Fruit fly (Drosophila melanogaster) whole organism, embryonic: ENCODE data around the gene Atg2.

ENCODE experiments used
- Atf-2 ChIP-seq: fragments of 200-800 bp; sonication (Bioruptor generic); optimal IDR thresholded peaks from 2 replicates; lab custom pipeline; 2016; ENCODE audit warnings: missing biosample characterization, missing genetic modification characterization
- Bdp1 ChIP-seq: fragments of 200-800 bp; sonication (Bioruptor generic); optimal IDR thresholded peaks from 3 replicates; lab custom pipeline; 2016; ENCODE audit warnings: missing biosample characterization, missing genetic modification characterization
- Bteb2 ChIP-seq: fragments of 200-800 bp; sonication (Bioruptor generic); optimal IDR thresholded peaks from 2 replicates; lab custom pipeline; 2016; ENCODE audit warnings: missing biosample characterization, missing genetic modification characterization
- CG10543 ChIP-seq: fragments of 200-800 bp; sonication (Bioruptor generic); optimal IDR thresholded peaks from 3 replicates; lab custom pipeline; 2017; ENCODE audit warnings: missing biosample characterization, mild to moderate bottlenecking, missing genetic modification characterization, moderate library complexity
- CG15073 ChIP-seq: fragments of 200-800 bp; sonication (Bioruptor generic); optimal IDR thresholded peaks from 2 replicates; lab custom pipeline; 2016; ENCODE audit warnings: missing biosample characterization, missing genetic modification characterization
- CG15269 ChIP-seq: fragments of 200-800 bp; sonication (Bioruptor generic); optimal IDR thresholded peaks from 2 replicates; lab custom pipeline; 2018; ENCODE audit warnings: missing biosample characterization, mild to moderate bottlenecking, missing genetic modification characterization, moderate library complexity
- CG17612 ChIP-seq: fragments of 200-800 bp; sonication (Bioruptor generic); IDR thresholded peaks from 2 replicates; pipeline ENCODE4 v1.3.6; 2022; ENCODE audit warnings: missing biosample characterization, missing genetic modification characterization
- CG18011 ChIP-seq: fragments of 200-800 bp; sonication (Bioruptor generic); optimal IDR thresholded peaks from 2 replicates; lab custom pipeline; 2017; ENCODE audit warnings: missing biosample characterization, missing genetic modification characterization, mild to moderate bottlenecking, moderate library complexity, missing genotype
- CG18262 ChIP-seq: fragments of 200-800 bp; optimal IDR thresholded peaks from 3 replicates; lab custom pipeline; 2019; ENCODE audit warnings: missing biosample characterization, mild to moderate bottlenecking, missing genetic modification characterization, moderate library complexity
- CG18764 ChIP-seq: fragments of 200-800 bp; sonication (Bioruptor generic); optimal IDR thresholded peaks from 3 replicates; lab custom pipeline; 2016; ENCODE audit warnings: missing biosample characterization, missing genetic modification characterization
- CG33213 ChIP-seq: fragments of 200-800 bp; sonication (Bioruptor generic); optimal IDR thresholded peaks from 3 replicates; lab custom pipeline; 2016; ENCODE audit warnings: missing biosample characterization, missing genetic modification characterization
- CG33557 ChIP-seq: fragments of 200-800 bp; sonication (Bioruptor generic); optimal IDR thresholded peaks from 2 replicates; lab custom pipeline; 2019; ENCODE audit warnings: missing biosample characterization, mild to moderate bottlenecking, missing genetic modification characterization, moderate library complexity
- CG4328 ChIP-seq: fragments of 200-800 bp; sonication (Bioruptor generic); optimal IDR thresholded peaks from 3 replicates; lab custom pipeline; 2017; ENCODE audit warnings: missing biosample characterization, missing genetic modification reagents, missing genetic modification characterization
- CG7271 ChIP-seq: fragments of 200-800 bp; sonication (Bioruptor generic); optimal IDR thresholded peaks from 2 replicates; lab custom pipeline; 2018; ENCODE audit warnings: missing biosample characterization, mild to moderate bottlenecking, missing genetic modification characterization, moderate library complexity
- CG7839 ChIP-seq: fragments of 200-800 bp; sonication (Bioruptor generic); optimal IDR thresholded peaks from 3 replicates; lab custom pipeline; 2018; ENCODE audit warnings: missing biosample characterization, mild to moderate bottlenecking, missing genetic modification characterization, moderate library complexity
- CG9727 ChIP-seq: fragments of 200-800 bp; sonication (Bioruptor generic); optimal IDR thresholded peaks from 3 replicates; lab custom pipeline; 2017; ENCODE audit warnings: missing biosample characterization, mild to moderate bottlenecking, missing genetic modification characterization
- CG9817 ChIP-seq: fragments of 200-800 bp; sonication (Bioruptor generic); optimal IDR thresholded peaks from 2 replicates; lab custom pipeline; 2018; ENCODE audit warnings: missing biosample characterization, mild to moderate bottlenecking, missing genetic modification characterization, moderate library complexity
- CTCF ChIP-seq: fragments of 200-800 bp; sonication (Bioruptor generic); optimal IDR thresholded peaks from 2 replicates; lab custom pipeline; 2017; ENCODE audit warnings: missing biosample characterization, mild to moderate bottlenecking, missing genetic modification characterization, moderate library complexity
- Chrac-16 ChIP-seq: fragments of 200-800 bp; sonication (Bioruptor generic); optimal IDR thresholded peaks from 3 replicates; lab custom pipeline; 2016; ENCODE audit warnings: missing biosample characterization, missing genetic modification characterization
- CoRest ChIP-seq: fragments of 200-800 bp; sonication (Bioruptor generic); optimal IDR thresholded peaks from 3 replicates; lab custom pipeline; 2018; ENCODE audit warnings: missing biosample characterization, mild to moderate bottlenecking, missing genetic modification characterization, moderate library complexity
- Doc3 ChIP-seq: fragments of 200-800 bp; sonication (Bioruptor generic); IDR thresholded peaks from 3 replicates; pipeline ENCODE4 v1.3.6; 2022; ENCODE audit warnings: missing biosample characterization, missing genetic modification characterization; ENCODE audit not compliant: partially characterized antibody
- Eip74EF ChIP-seq, 2 experiments: fragments of 200-800 bp in 1 of 2; fragments of >200 bp in 1 of 2; sonication (Bioruptor generic) in 1 of 2; optimal IDR thresholded peaks; 2 replicates each; lab custom pipeline; 2017 to 2019; ENCODE audit warnings: missing biosample characterization in 2 of 2, missing genetic modification characterization in 2 of 2, mild to moderate bottlenecking in 1 of 2, moderate library complexity in 1 of 2
- GATAe ChIP-seq: fragments of 200-800 bp; sonication (Bioruptor generic); conservative IDR thresholded peaks from 2 replicates; pipeline ENCODE4 v1.3.6; 2022; ENCODE audit warnings: missing biosample characterization, missing genetic modification characterization
- H15 ChIP-seq: fragments of 200-800 bp; sonication (Bioruptor generic); IDR thresholded peaks from 3 replicates; pipeline ENCODE4 v1.3.6; 2022; ENCODE audit warnings: missing biosample characterization, missing genetic modification characterization
- H2.0 ChIP-seq: fragments of 200-800 bp; sonication (Bioruptor generic); IDR thresholded peaks from 2 replicates; pipeline ENCODE4 v1.3.6; 2022; ENCODE audit warnings: missing biosample characterization, missing genetic modification characterization
- Med ChIP-seq: fragments of 200-800 bp; sonication (Bioruptor generic); peaks from one replicate; lab custom pipeline; 2016; ENCODE audit warnings: missing biosample characterization, missing genetic modification characterization, mild to moderate bottlenecking, inconsistent platforms, moderate library complexity
- Mrtf ChIP-seq: fragments of 200-800 bp; sonication (Bioruptor generic); IDR thresholded peaks from 3 replicates; pipeline ENCODE4 v1.3.6; 2022; ENCODE audit warnings: missing biosample characterization, missing genetic modification characterization
- Nf-YC ChIP-seq: fragments of 200-800 bp; optimal IDR thresholded peaks from 3 replicates; lab custom pipeline; 2019; ENCODE audit warnings: missing biosample characterization, mild to moderate bottlenecking, missing genetic modification characterization, moderate library complexity
- NfI ChIP-seq: fragments of 200-800 bp; sonication (Bioruptor generic); optimal IDR thresholded peaks from 3 replicates; lab custom pipeline; 2018; ENCODE audit warnings: missing biosample characterization, mild to moderate bottlenecking, missing genetic modification characterization, moderate library complexity
- Ravus ChIP-seq: fragments of 200-800 bp; sonication (Bioruptor generic); IDR thresholded peaks from 2 replicates; pipeline ENCODE4 v1.3.6; 2022; ENCODE audit warnings: missing biosample characterization, missing genetic modification characterization
- Spps ChIP-seq: fragments of 200-800 bp; sonication (Bioruptor generic); optimal IDR thresholded peaks from 2 replicates; lab custom pipeline; 2018; ENCODE audit warnings: missing biosample characterization, mild to moderate bottlenecking, missing genetic modification characterization
- Taf1 ChIP-seq: fragments of 200-800 bp; sonication (Bioruptor generic); IDR thresholded peaks from 2 replicates; pipeline ENCODE4 v1.3.6; 2022; ENCODE audit warnings: missing biosample characterization, missing genetic modification characterization
- YL-1 ChIP-seq: fragments of 200-800 bp; sonication (Bioruptor generic); optimal IDR thresholded peaks from 3 replicates; lab custom pipeline; 2017; ENCODE audit warnings: missing biosample characterization, mild to moderate bottlenecking, missing genetic modification characterization
- ato ChIP-seq: fragments of 200-800 bp; sonication (Bioruptor generic); IDR thresholded peaks from 2 replicates; pipeline ENCODE4 v1.3.6; 2022; ENCODE audit warnings: missing biosample characterization, missing genetic modification characterization; ENCODE audit not compliant: partially characterized antibody
- chn ChIP-seq: fragments of 200-800 bp; sonication (Bioruptor generic); optimal IDR thresholded peaks from 2 replicates; lab custom pipeline; 2016; ENCODE audit warnings: missing biosample characterization, missing genetic modification characterization
- crol ChIP-seq: fragments of 200-800 bp; sonication (Bioruptor generic); IDR thresholded peaks from 2 replicates; pipeline ENCODE4 v1.3.6; 2022; ENCODE audit warnings: missing biosample characterization, missing genetic modification characterization
- crp ChIP-seq, 2 experiments: fragments of 200-800 bp; sonication (Bioruptor generic); optimal IDR thresholded peaks; 2 replicates in 1 of 2; 3 replicates in 1 of 2; lab custom pipeline; 2017; ENCODE audit warnings: missing biosample characterization in 2 of 2, missing genetic modification characterization in 2 of 2, mild to moderate bottlenecking in 1 of 2, moderate library complexity in 1 of 2
- da ChIP-seq: fragments of 200-800 bp; sonication (Bioruptor generic); optimal IDR thresholded peaks from 2 replicates; lab custom pipeline; 2016; ENCODE audit warnings: missing biosample characterization, missing genetic modification characterization
- disco-r ChIP-seq: fragments of 200-800 bp; sonication (Bioruptor generic); optimal IDR thresholded peaks from 2 replicates; lab custom pipeline; 2016; ENCODE audit warnings: missing biosample characterization, missing genetic modification characterization
- ems ChIP-seq: fragments of 200-800 bp; sonication (Bioruptor generic); optimal IDR thresholded peaks from 3 replicates; lab custom pipeline; 2016; ENCODE audit warnings: missing biosample characterization, missing genetic modification characterization
- gt ChIP-seq: fragments of 200-800 bp; sonication (Bioruptor generic); IDR thresholded peaks from 2 replicates; pipeline ENCODE4 v1.3.6; 2022; ENCODE audit warnings: missing biosample characterization, missing genetic modification characterization
- hth ChIP-seq: fragments of >200 bp; optimal IDR thresholded peaks from 2 replicates; lab custom pipeline; 2017; ENCODE audit warnings: inconsistent platforms
- ind ChIP-seq: fragments of 200-800 bp; sonication (Bioruptor generic); optimal IDR thresholded peaks from 3 replicates; lab custom pipeline; 2016; ENCODE audit warnings: missing biosample characterization, missing genetic modification characterization
- kay ChIP-seq: fragments of 200-800 bp; sonication (Bioruptor generic); optimal IDR thresholded peaks from 2 replicates; lab custom pipeline; 2016; ENCODE audit warnings: missing biosample characterization, missing genetic modification characterization
- oc ChIP-seq: fragments of 200-800 bp; sonication (Bioruptor generic); optimal IDR thresholded peaks from 2 replicates; lab custom pipeline; 2018; ENCODE audit warnings: missing biosample characterization, mild to moderate bottlenecking, missing genetic modification characterization, moderate library complexity
- peb ChIP-seq: fragments of 200-800 bp; sonication (Bioruptor generic); IDR thresholded peaks from 2 replicates; pipeline ENCODE4 v1.3.6; 2022; ENCODE audit warnings: missing biosample characterization, missing genetic modification characterization
- scrt ChIP-seq: fragments of 200-800 bp; sonication (Bioruptor generic); optimal IDR thresholded peaks from 2 replicates; lab custom pipeline; 2018; ENCODE audit warnings: missing biosample characterization, mild to moderate bottlenecking, missing genetic modification characterization, moderate library complexity
- sima ChIP-seq: fragments of 200-800 bp; sonication (Bioruptor generic); optimal IDR thresholded peaks from 2 replicates; lab custom pipeline; 2016; ENCODE audit warnings: missing biosample characterization, missing genetic modification characterization
- slou ChIP-seq: fragments of 200-800 bp; sonication (Bioruptor generic); optimal IDR thresholded peaks from 3 replicates; lab custom pipeline; 2016; ENCODE audit warnings: missing biosample characterization, missing genetic modification characterization
- vvl ChIP-seq: fragments of 200-800 bp; sonication (Bioruptor generic); IDR thresholded peaks from 2 replicates; pipeline ENCODE4 v1.3.6; 2022; ENCODE audit warnings: missing biosample characterization, missing genetic modification characterization
- zen2 ChIP-seq: fragments of 200-800 bp; sonication (Bioruptor generic); IDR thresholded peaks from 3 replicates; pipeline ENCODE4 v1.3.6; 2022; ENCODE audit warnings: missing biosample characterization, missing genetic modification characterization; ENCODE audit not compliant: partially characterized antibody

Gene Atg2

DNA sequence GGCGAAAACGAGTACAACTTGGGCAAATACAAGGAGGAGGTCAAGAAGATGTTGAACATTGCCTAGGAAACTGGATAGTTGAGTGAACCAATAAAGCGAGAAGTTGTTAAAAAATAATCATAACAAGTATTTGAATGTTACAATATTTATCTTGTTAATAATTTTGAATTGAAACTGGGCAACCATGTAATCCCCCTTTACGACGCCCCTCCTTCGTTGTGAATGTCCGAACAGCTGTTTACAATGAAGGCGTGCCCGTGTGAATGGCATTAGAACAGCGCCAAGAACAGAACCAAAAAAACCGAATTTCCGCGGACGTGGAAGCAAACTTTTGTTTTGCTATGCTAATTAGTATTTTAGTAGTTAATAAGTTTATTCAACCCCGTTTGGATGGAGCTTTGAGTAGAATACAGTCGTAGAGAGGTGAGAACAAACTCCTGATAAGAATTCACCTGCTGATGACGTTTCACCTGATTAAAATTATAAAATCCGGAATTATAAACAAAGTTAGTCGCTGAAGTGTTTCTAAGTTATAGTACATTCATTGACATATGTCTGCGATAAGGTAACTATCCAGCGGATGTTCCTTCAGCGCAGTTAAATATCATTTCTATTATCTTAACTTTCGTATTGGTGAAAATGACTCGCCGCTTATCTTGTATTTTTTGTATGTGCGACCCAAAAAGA, 8.0 kb downstream of the Atg2 start, which contains the start of gene Pgant6 (continued):
- no peak for TF ChIP-seq Eip74EF (GFP tag; optimal IDR thresholded peaks at IDR 0.05; lab: Kevin White, UChicago)
- no peak for TF ChIP-seq sima
- TF ChIP-seq scrt, result no peak
- TF ChIP-seq Ravus, result no peak
- no peak for TF ChIP-seq chn (GFP tag; lab: Kevin White, UChicago)
- no peak for TF ChIP-seq Chrac-16 (GFP tag; lab: Kevin White, UChicago)
- no peak for TF ChIP-seq CoRest (tag; lab: Kevin White, UChicago)
- no peak for TF ChIP-seq CG33557 (GFP tag; lab: Kevin White, UChicago)
- no peak for TF ChIP-seq hth (lab: Kevin White, UChicago)
- no peak for TF ChIP-seq CG17612 (GFP tag; lab: Robert Waterston, UW)
- TF ChIP-seq CG7271, result no peak
- TF ChIP-seq Doc3, result no peak
- no peak for TF ChIP-seq Bdp1 (GFP tag; lab: Kevin White, UChicago)
- no peak for TF ChIP-seq CG18764 (GFP tag; lab: Kevin White, UChicago)
- no peak for TF ChIP-seq ind (GFP tag; lab: Kevin White, UChicago)
- TF ChIP-seq CG18011 (GFP tag; lab: Kevin White, UChicago), result no peak
- no peak for TF ChIP-seq kay (GFP tag; lab: Kevin White, UChicago)
- TF ChIP-seq CG15073, result no peak
- TF ChIP-seq GATAe, result 0 out of 2 replicates have a peak, but pooled peaks have one; percentile 25
- no peak for TF ChIP-seq slou
- TF ChIP-seq CG4328 (GFP tag; lab: Kevin White, UChicago), result no peak
- TF ChIP-seq Bteb2 (GFP tag; lab: Kevin White, UChicago), result no peak
- TF ChIP-seq da (GFP tag; lab: Kevin White, UChicago), result no peak
- no peak for TF ChIP-seq H15 (GFP tag; lab: Robert Waterston, UW)
- TF ChIP-seq zen2, result no peak
- no peak for TF ChIP-seq CG10543
- TF ChIP-seq crol (GFP tag; lab: Robert Waterston, UW), result no peak
- no peak for TF ChIP-seq disco-r (GFP tag; lab: Kevin White, UChicago)
- no peak for TF ChIP-seq CG33213 (GFP tag; lab: Kevin White, UChicago)
- TF ChIP-seq Mrtf (GFP tag; lab: Robert Waterston, UW), result no peak
- TF ChIP-seq CG15269 (tag; lab: Kevin White, UChicago), result no peak
- TF ChIP-seq CTCF (GFP tag; lab: Kevin White, UChicago), result peak; percentile 3
- TF ChIP-seq Atf-2 (GFP tag; lab: Kevin White, UChicago), result no peak
- TF ChIP-seq Med (GFP tag; lab: Kevin White, UChicago), result peak; percentile 83
- TF ChIP-seq CG18262 (tag; lab: Kevin White, UChicago), result no peak
- TF ChIP-seq oc, result no peak
- TF ChIP-seq vvl (GFP tag; lab: Robert Waterston, UW), result peak; percentile 49; the same call in 1 of the 2 replicates
- TF ChIP-seq Spps (tag; lab: Kevin White, UChicago), result no peak
- peak; percentile 76 to 96 for TF ChIP-seq crp (GFP tag; optimal IDR thresholded peaks at IDR 0.05; lab: Kevin White, UChicago)
- TF ChIP-seq CG9817 (tag; lab: Kevin White, UChicago), result peak; percentile 5
- no peak for TF ChIP-seq ato (GFP tag; lab: Robert Waterston, UW)
- no peak for TF ChIP-seq Nf-YC (tag; lab: Kevin White, UChicago)
- TF ChIP-seq ems, result peak; percentile 31
- TF ChIP-seq YL-1 (GFP tag; lab: Kevin White, UChicago), result peak; percentile 1
- TF ChIP-seq gt (GFP tag; lab: Robert Waterston, UW), result no peak
- no peak for TF ChIP-seq CG9727 (GFP tag; lab: Kevin White, UChicago)
- no peak for TF ChIP-seq CG7839 (tag; lab: Kevin White, UChicago)
- TF ChIP-seq NfI (GFP tag; lab: Kevin White, UChicago), result peak; percentile 3
- TF ChIP-seq H2.0 (GFP tag; lab: Robert Waterston, UW), result no peak
- TF ChIP-seq peb (GFP tag; lab: Robert Waterston, UW), result no peak
- TF ChIP-seq Taf1, result no peak
